Worm (Caenorhabditis elegans): Measurements from ENCODE around the gene dpy-19.

The dpy-19 gene

ce11 chrIII:8653457-8653856 is 13.8 kb downstream of the dpy-19 start (continued):
- no peak for TF ChIP-seq lin-1 (GFP tag; IDR thresholded peaks at IDR 0.05)
- TF ChIP-seq fkh-10 (GFP tag; optimal IDR thresholded peaks at IDR 0.05) = no peak
- TF ChIP-seq dmd-6 (GFP tag; IDR thresholded peaks at IDR 0.05) = no peak
- TF ChIP-seq jun-1 (tag; optimal IDR thresholded peaks at IDR 0.05) = no peak
- TF ChIP-seq nhr-11 (tag; optimal IDR thresholded peaks at IDR 0.05) = no peak
- TF ChIP-seq lin-39 (tag; optimal IDR thresholded peaks at IDR 0.05) = no peak
- TF ChIP-seq nhr-111 (GFP tag; optimal IDR thresholded peaks at IDR 0.05) = no peak
- no peak for TF ChIP-seq nhr-25 (tag; optimal IDR thresholded peaks at IDR 0.05; ENCODE audit: borderline replicate concordance, insufficient read depth)
- no peak for TF ChIP-seq ces-1 (GFP tag; optimal IDR thresholded peaks at IDR 0.05)
- no peak for TF ChIP-seq aha-1 (tag)
- TF ChIP-seq T20F7.1 (GFP tag; optimal IDR thresholded peaks at IDR 0.05) = no peak
- TF ChIP-seq ceh-44 (GFP tag; IDR thresholded peaks at IDR 0.05) = no peak
- TF ChIP-seq nhr-42 (GFP tag; IDR thresholded peaks at IDR 0.05) = no peak
- TF ChIP-seq dpl-1 (GFP tag; optimal IDR thresholded peaks at IDR 0.05) = no peak
- TF ChIP-seq nhr-48 (tag; optimal IDR thresholded peaks at IDR 0.05) = no peak
- no peak for TF ChIP-seq nhr-102 (tag; optimal IDR thresholded peaks at IDR 0.05)
- TF ChIP-seq gei-8 (GFP tag; optimal IDR thresholded peaks at IDR 0.05) = no peak
- no peak for TF ChIP-seq zip-2 (tag; optimal IDR thresholded peaks at IDR 0.05)
- TF ChIP-seq lin-29 (GFP tag; IDR thresholded peaks at IDR 0.05) = no peak
- no peak for TF ChIP-seq nhr-6 (tag; optimal IDR thresholded peaks at IDR 0.05)
- no peak for TF ChIP-seq aly-2 (tag; optimal IDR thresholded peaks at IDR 0.05)

ce11 chrIII:8652922-8653321 is 14.4 kb downstream of the dpy-19 start:
- TF ChIP-seq daf-8 (GFP tag; IDR thresholded peaks at IDR 0.05) (no peak), snpc-4 (tag; optimal IDR thresholded peaks at IDR 0.05) (no peak), pha-4 (GFP tag; IDR thresholded peaks at IDR 0.05) (no peak; the same call in 1 of the 2 replicates), pha-4 (tag; optimal IDR thresholded peaks at IDR 0.05) (no peak), set-16 (GFP tag; IDR thresholded peaks at IDR 0.05) (no peak), Y48G9A.11 (GFP tag; IDR thresholded peaks at IDR 0.05) (peak; percentile 66), T26A8.4 (GFP tag; IDR thresholded peaks at IDR 0.05) (peak; percentile 75), unc-62 (GFP tag; optimal IDR thresholded peaks at IDR 0.05 in 1 of 2) (peak in 1 of 2 experiments; percentile 92), unc-62 (tag; optimal IDR thresholded peaks at IDR 0.05) (no peak), mdt-29 (GFP tag; IDR thresholded peaks at IDR 0.05) (peak; percentile 44; the same call in 1 of the 2 replicates), jun-1 (tag; optimal IDR thresholded peaks at IDR 0.05) (no peak), zag-1 (tag; optimal IDR thresholded peaks at IDR 0.05) (no peak), dpl-1 (GFP tag; optimal IDR thresholded peaks at IDR 0.05) (no peak), F37D6.2 (tag; optimal IDR thresholded peaks at IDR 0.05) (no peak), ama-1 (optimal IDR thresholded peaks at IDR 0.05) (peak; percentile 72), zfp-3 (GFP tag; conservative IDR thresholded peaks at IDR 0.05) (peak; percentile 12; the same call in 1 of the 2 replicates), hmg-1.1 (GFP tag; IDR thresholded peaks at IDR 0.05) (peak; percentile 67), lin-15B (tag; optimal IDR thresholded peaks at IDR 0.05) (no peak), F49E8.2 (tag; optimal IDR thresholded peaks at IDR 0.05; ENCODE audit: borderline replicate concordance) (no peak), nhr-28 (tag; optimal IDR thresholded peaks at IDR 0.05) (no peak), spr-3 (GFP tag; optimal IDR thresholded peaks at IDR 0.05) (no peak), lim-7 (GFP tag; IDR thresholded peaks at IDR 0.05) (peak; percentile 71), dmd-8 (GFP tag; IDR thresholded peaks at IDR 0.05) (peak; percentile 74; the same call in 1 of the 2 replicates), F26F4.8 (GFP tag; conservative IDR thresholded peaks at IDR 0.05) (peak; percentile 63; the same call in 1 of the 2 replicates), ztf-7 (tag; optimal IDR thresholded peaks at IDR 0.05) (no peak), Y105C5A.15 (GFP tag; IDR thresholded peaks at IDR 0.05) (no peak), aha-1 (tag) (peak; percentile 97), lin-39 (tag; optimal IDR thresholded peaks at IDR 0.05) (no peak), daf-12 (tag; optimal IDR thresholded peaks at IDR 0.05) (no peak), mes-2 (tag; optimal IDR thresholded peaks at IDR 0.05; ENCODE audit: poor library complexity, severe bottlenecking) (peak; percentile 71), ceh-44 (GFP tag; IDR thresholded peaks at IDR 0.05) (0 out of 2 replicates have a peak, but pooled peaks have one; percentile 58), tag-97 (GFP tag; IDR thresholded peaks at IDR 0.05) (no peak), F10B5.3 (tag; optimal IDR thresholded peaks at IDR 0.05) (no peak), mxl-3 (GFP tag; optimal IDR thresholded peaks at IDR 0.05) (peak; percentile 51), daf-19 (GFP tag; conservative IDR thresholded peaks at IDR 0.05) (no peak), arid-1 (GFP tag; conservative IDR thresholded peaks at IDR 0.05) (peak; percentile 18; the same call in 1 of the 2 replicates)

Measured in whole organism, L4 larva.